Fruit fly (Drosophila melanogaster) whole organism, embryonic: ENCODE data around the gene Pdi.

Experiments
- Atf6 ChIP-seq: fragments of 200-800 bp; sonication (Bioruptor generic); IDR thresholded peaks from 2 replicates; pipeline ENCODE4 v1.3.6; 2022; ENCODE audit warnings: missing biosample characterization, missing genetic modification characterization
- Awh ChIP-seq: fragments of 200-800 bp; sonication (Bioruptor generic); IDR thresholded peaks from 2 replicates; pipeline ENCODE4, ENCODE4 v1.3.6; 2022; ENCODE audit warnings: missing biosample characterization, missing genetic modification characterization
- B-H2 ChIP-seq: fragments of 200-800 bp; sonication (Bioruptor generic); optimal IDR thresholded peaks from 2 replicates; lab custom pipeline; 2018; ENCODE audit warnings: missing biosample characterization, mild to moderate bottlenecking, missing genetic modification characterization
- CG11456 ChIP-seq: fragments of 200-800 bp; sonication (Bioruptor generic); IDR thresholded peaks from 3 replicates; pipeline ENCODE4 v1.3.6; 2022; ENCODE audit warnings: missing biosample characterization, missing genetic modification characterization
- CG12659 ChIP-seq: fragments of 200-800 bp; sonication (Bioruptor generic); optimal IDR thresholded peaks from 3 replicates; lab custom pipeline; 2017; ENCODE audit warnings: mild to moderate bottlenecking, missing biosample characterization, missing genetic modification reagents, missing genetic modification characterization
- CG13287 ChIP-seq: fragments of 200-800 bp; sonication (Bioruptor generic); IDR thresholded peaks from 2 replicates; pipeline ENCODE4 v1.3.6; 2022; ENCODE audit warnings: missing biosample characterization, missing genetic modification characterization; ENCODE audit not compliant: partially characterized antibody
- CG15011 ChIP-seq: fragments of 200-800 bp; sonication (Bioruptor generic); optimal IDR thresholded peaks from 3 replicates; lab custom pipeline; 2018; ENCODE audit warnings: missing biosample characterization, mild to moderate bottlenecking, missing genetic modification characterization
- CG15479 ChIP-seq: fragments of 200-800 bp; sonication (Bioruptor generic); optimal IDR thresholded peaks from 3 replicates; lab custom pipeline; 2019; ENCODE audit warnings: missing biosample characterization, mild to moderate bottlenecking, missing genetic modification characterization, moderate library complexity
- CG15696 ChIP-seq: fragments of 200-800 bp; sonication (Bioruptor generic); optimal IDR thresholded peaks from 2 replicates; lab custom pipeline; 2019; ENCODE audit warnings: missing biosample characterization, mild to moderate bottlenecking, missing genetic modification characterization, moderate library complexity
- CG17186 ChIP-seq: fragments of 200-800 bp; sonication (Bioruptor generic); optimal IDR thresholded peaks from 3 replicates; lab custom pipeline; 2017; ENCODE audit warnings: missing biosample characterization, missing genetic modification reagents, missing genetic modification characterization
- CG17359 ChIP-seq: fragments of 200-800 bp; sonication (Bioruptor generic); optimal IDR thresholded peaks from 3 replicates; lab custom pipeline; 2018; ENCODE audit warnings: missing biosample characterization, mild to moderate bottlenecking, missing genetic modification characterization, moderate library complexity
- CG2712 ChIP-seq: fragments of 200-800 bp; optimal IDR thresholded peaks from 3 replicates; lab custom pipeline; 2019; ENCODE audit warnings: missing biosample characterization, mild to moderate bottlenecking, missing genetic modification characterization, moderate library complexity
- CG2875 ChIP-seq: fragments of 200-800 bp; sonication (Bioruptor generic); optimal IDR thresholded peaks from 2 replicates; lab custom pipeline; 2017; ENCODE audit warnings: missing biosample characterization, mild to moderate bottlenecking, missing genetic modification characterization, missing genetic modification reagents
- CG7928 ChIP-seq: fragments of 200-800 bp; sonication (Bioruptor generic); optimal IDR thresholded peaks from 2 replicates; lab custom pipeline; 2017; ENCODE audit warnings: missing biosample characterization, mild to moderate bottlenecking, missing genetic modification characterization
- CG8359 ChIP-seq: fragments of 200-800 bp; sonication (Bioruptor generic); optimal IDR thresholded peaks from 2 replicates; lab custom pipeline; 2017; ENCODE audit warnings: missing biosample characterization, mild to moderate bottlenecking, missing genetic modification characterization, borderline replicate concordance
- CG9817 ChIP-seq: fragments of 200-800 bp; sonication (Bioruptor generic); optimal IDR thresholded peaks from 2 replicates; lab custom pipeline; 2018; ENCODE audit warnings: missing biosample characterization, mild to moderate bottlenecking, missing genetic modification characterization, moderate library complexity
- CoRest ChIP-seq: fragments of 200-800 bp; sonication (Bioruptor generic); optimal IDR thresholded peaks from 3 replicates; lab custom pipeline; 2018; ENCODE audit warnings: missing biosample characterization, mild to moderate bottlenecking, missing genetic modification characterization, moderate library complexity
- D19A ChIP-seq: fragments of 200-800 bp; optimal IDR thresholded peaks from 3 replicates; lab custom pipeline; 2019; ENCODE audit warnings: missing biosample characterization, mild to moderate bottlenecking, missing genetic modification characterization, moderate library complexity
- Dbx ChIP-seq: fragments of 200-800 bp; sonication (Bioruptor generic); IDR thresholded peaks from 3 replicates; pipeline ENCODE4 v1.3.6; 2022; ENCODE audit warnings: missing biosample characterization, missing genetic modification characterization
- Dek ChIP-seq: fragments of 200-800 bp; sonication (Bioruptor generic); optimal IDR thresholded peaks from 3 replicates; lab custom pipeline; 2019; ENCODE audit warnings: missing biosample characterization, mild to moderate bottlenecking, missing genetic modification characterization, moderate library complexity
- GATAe ChIP-seq: fragments of 200-800 bp; sonication (Bioruptor generic); conservative IDR thresholded peaks from 2 replicates; pipeline ENCODE4 v1.3.6; 2022; ENCODE audit warnings: missing biosample characterization, missing genetic modification characterization
- Hmr ChIP-seq: fragments of 200-800 bp; sonication (Bioruptor generic); optimal IDR thresholded peaks from 3 replicates; lab custom pipeline; 2017; ENCODE audit warnings: mild to moderate bottlenecking, missing biosample characterization, missing genetic modification reagents, missing genetic modification characterization
- MBD-R2 ChIP-seq: fragments of 200-800 bp; sonication (Bioruptor generic); IDR thresholded peaks from 2 replicates; pipeline ENCODE4 v1.3.6; 2022; ENCODE audit warnings: missing biosample characterization, missing genetic modification characterization
- Max ChIP-seq: fragments of 200-800 bp; sonication (Bioruptor generic); optimal IDR thresholded peaks from 2 replicates; lab custom pipeline; 2016; ENCODE audit warnings: missing biosample characterization, mild to moderate bottlenecking, missing genetic modification characterization
- Rfx ChIP-seq: fragments of 200-800 bp; sonication (Bioruptor generic); IDR thresholded peaks from 2 replicates; pipeline ENCODE4 v1.3.6; 2022; ENCODE audit warnings: missing biosample characterization, missing genetic modification characterization
- Sry-δ ChIP-seq: fragments of 200-800 bp; sonication (Bioruptor generic); optimal IDR thresholded peaks from 2 replicates; lab custom pipeline; 2016; ENCODE audit warnings: missing biosample characterization, missing genetic modification characterization
- Xrp1 ChIP-seq: fragments of 200-800 bp; sonication (Bioruptor generic); IDR thresholded peaks from 2 replicates; pipeline ENCODE4 v1.3.6; 2022; ENCODE audit warnings: missing biosample characterization, missing genetic modification characterization
- amos ChIP-seq: fragments of 200-800 bp; sonication (Bioruptor generic); IDR thresholded peaks from 2 replicates; pipeline ENCODE4 v1.3.6; 2022; ENCODE audit warnings: missing biosample characterization, missing genetic modification characterization; ENCODE audit not compliant: partially characterized antibody
- ato ChIP-seq: fragments of 200-800 bp; sonication (Bioruptor generic); IDR thresholded peaks from 2 replicates; pipeline ENCODE4 v1.3.6; 2022; ENCODE audit warnings: missing biosample characterization, missing genetic modification characterization; ENCODE audit not compliant: partially characterized antibody
- cg ChIP-seq: fragments of 200-800 bp; sonication (Bioruptor generic); optimal IDR thresholded peaks from 3 replicates; lab custom pipeline; 2019; ENCODE audit warnings: missing biosample characterization, mild to moderate bottlenecking, missing genetic modification characterization, moderate library complexity
- corto ChIP-seq: fragments of 200-800 bp; sonication (Bioruptor generic); optimal IDR thresholded peaks from 2 replicates; lab custom pipeline; 2016; ENCODE audit warnings: missing biosample characterization, mild to moderate bottlenecking, missing genetic modification characterization, moderate library complexity
- croc ChIP-seq: fragments of 200-800 bp; sonication (Bioruptor generic); conservative IDR thresholded peaks from 3 replicates; pipeline ENCODE4 v1.3.6; 2022; ENCODE audit warnings: missing biosample characterization, missing genetic modification characterization
- crp ChIP-seq, 2 experiments: fragments of 200-800 bp; sonication (Bioruptor generic); optimal IDR thresholded peaks; 2 replicates in 1 of 2; 3 replicates in 1 of 2; lab custom pipeline; 2017; ENCODE audit warnings: missing biosample characterization in 2 of 2, missing genetic modification characterization in 2 of 2, mild to moderate bottlenecking in 1 of 2, moderate library complexity in 1 of 2
- gem ChIP-seq: fragments of 200-800 bp; sonication (Bioruptor generic); optimal IDR thresholded peaks from 2 replicates; lab custom pipeline; 2019; ENCODE audit warnings: missing biosample characterization, mild to moderate bottlenecking, missing genetic modification characterization, moderate library complexity
- grau ChIP-seq: fragments of 200-800 bp; optimal IDR thresholded peaks from 3 replicates; lab custom pipeline; 2019; ENCODE audit warnings: missing biosample characterization, mild to moderate bottlenecking, missing genetic modification characterization, moderate library complexity
- gro ChIP-seq: fragments of 200-800 bp; sonication (Bioruptor generic); optimal IDR thresholded peaks from 2 replicates; lab custom pipeline; 2016; ENCODE audit warnings: missing biosample characterization, missing genetic modification characterization
- inv ChIP-seq: fragments of 200-800 bp; sonication (Bioruptor generic); IDR thresholded peaks from 2 replicates; pipeline ENCODE4 v1.3.6; 2022; ENCODE audit warnings: missing biosample characterization, missing genetic modification characterization; ENCODE audit not compliant: partially characterized antibody
- lmd ChIP-seq: fragments of 200-800 bp; sonication (Bioruptor generic); IDR thresholded peaks from 2 replicates; pipeline ENCODE4 v1.3.6; 2022; ENCODE audit warnings: missing biosample characterization, missing genetic modification characterization
- mam ChIP-seq: fragments of 200-800 bp; sonication (Bioruptor generic); optimal IDR thresholded peaks from 3 replicates; lab custom pipeline; 2016; ENCODE audit warnings: missing biosample characterization, missing genetic modification characterization
- pzg ChIP-seq: fragments of 200-800 bp; sonication (Bioruptor generic); optimal IDR thresholded peaks from 3 replicates; lab custom pipeline; 2018; ENCODE audit warnings: missing biosample characterization, mild to moderate bottlenecking, missing genetic modification characterization, moderate library complexity
- row ChIP-seq: fragments of 200-800 bp; sonication (Bioruptor generic); IDR thresholded peaks from 3 replicates; pipeline ENCODE4 v1.3.6; 2022; ENCODE audit warnings: missing biosample characterization, missing genetic modification characterization
- salm ChIP-seq: fragments of 200-800 bp; sonication (Bioruptor generic); optimal IDR thresholded peaks from 2 replicates; lab custom pipeline; 2018; ENCODE audit warnings: missing biosample characterization, mild to moderate bottlenecking, missing genetic modification characterization
- sens ChIP-seq: fragments of 200-800 bp; sonication (Bioruptor generic); peaks from one replicate; lab custom pipeline; 2016; ENCODE audit warnings: missing biosample characterization, missing genetic modification characterization
- slbo ChIP-seq: fragments of 200-800 bp; sonication (Bioruptor generic); IDR thresholded peaks from 2 replicates; pipeline ENCODE4 v1.3.6; 2022; ENCODE audit warnings: missing biosample characterization, missing genetic modification characterization
- slp2 ChIP-seq: fragments of 200-800 bp; sonication (Bioruptor generic); optimal IDR thresholded peaks from 2 replicates; lab custom pipeline; 2016; ENCODE audit warnings: missing biosample characterization, missing genetic modification characterization
- stwl ChIP-seq: fragments of 200-800 bp; sonication (Bioruptor generic); optimal IDR thresholded peaks from 3 replicates; lab custom pipeline; 2018; ENCODE audit warnings: missing biosample characterization, mild to moderate bottlenecking, missing genetic modification characterization, moderate library complexity
- tap ChIP-seq: fragments of 200-800 bp; optimal IDR thresholded peaks from 3 replicates; lab custom pipeline; 2019; ENCODE audit warnings: missing biosample characterization, mild to moderate bottlenecking, missing genetic modification characterization, moderate library complexity
- vvl ChIP-seq: fragments of 200-800 bp; sonication (Bioruptor generic); IDR thresholded peaks from 2 replicates; pipeline ENCODE4 v1.3.6; 2022; ENCODE audit warnings: missing biosample characterization, missing genetic modification characterization
- zen ChIP-seq: fragments of 200-800 bp; sonication (Bioruptor generic); optimal IDR thresholded peaks from 3 replicates; lab custom pipeline; 2018; ENCODE audit warnings: missing biosample characterization, mild to moderate bottlenecking, missing genetic modification characterization, moderate library complexity

The Pdi gene

DNA sequence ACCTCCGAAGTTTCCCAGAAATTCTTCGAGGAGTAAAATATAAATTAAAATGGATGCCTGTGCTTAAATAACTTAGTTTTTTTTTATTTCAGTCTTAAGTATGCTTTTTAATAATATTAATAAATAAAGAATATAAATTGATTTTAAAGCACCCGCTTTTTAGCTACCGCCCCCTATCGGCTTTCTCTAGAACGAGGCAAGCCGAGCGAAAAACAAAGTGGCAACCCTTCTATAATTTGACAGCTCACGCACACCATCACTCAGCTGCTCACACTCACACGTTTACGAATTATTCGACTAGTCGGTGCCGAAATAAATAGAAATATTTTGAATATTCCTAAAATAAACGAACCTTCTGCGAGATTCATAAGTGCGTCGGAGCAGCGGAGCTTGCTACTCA lies 18.9 kb upstream of the Pdi start, which contains the start of gene CG6878 (continued):
- TF ChIP-seq zen (tag; lab: Kevin White, UChicago) (peak; percentile 4), gro (GFP tag; lab: Kevin White, UChicago) (no peak), Dek (peak; percentile 39), salm (tag; lab: Kevin White, UChicago) (no peak), sens (peak; percentile 56), CG12659 (GFP tag; lab: Kevin White, UChicago) (peak; percentile 63), pzg (peak; percentile 78), grau (tag; lab: Kevin White, UChicago) (peak; percentile 38), ato (GFP tag; lab: Robert Waterston, UW) (peak; percentile 28; the same call in 1 of the 2 replicates), Awh (GFP tag; lab: Robert Waterston, UW) (no peak), Rfx (GFP tag; lab: Robert Waterston, UW) (peak; percentile 61), gem (tag; lab: Kevin White, UChicago) (peak; percentile 24), CG11456 (GFP tag; lab: Robert Waterston, UW) (peak; percentile 70; the same call in 2 of the 3 replicates), corto (GFP tag; lab: Kevin White, UChicago) (no peak), vvl (GFP tag; lab: Robert Waterston, UW) (peak; percentile 45), CG15479 (no peak), CG17359 (tag; lab: Kevin White, UChicago) (peak; percentile 44), Dbx (GFP tag; lab: Robert Waterston, UW) (0 out of 3 replicates have a peak, but pooled peaks have one; percentile 31), stwl (tag; lab: Kevin White, UChicago) (peak; percentile 93), slbo (GFP tag; lab: Robert Waterston, UW) (peak; percentile 14; the same call in 1 of the 2 replicates), lmd (no peak), Sry-δ (peak; percentile 16), row (peak; percentile 34; the same call in 1 of the 3 replicates), tap (peak; percentile 32), CG15696 (tag; lab: Kevin White, UChicago) (peak; percentile 13), cg (GFP tag; lab: Kevin White, UChicago) (peak; percentile 94), GATAe (no peak), Hmr (no peak), CG8359 (GFP tag; lab: Kevin White, UChicago) (no peak), CoRest (tag; lab: Kevin White, UChicago) (peak; percentile 47), D19A (tag; lab: Kevin White, UChicago) (peak; percentile 55), Xrp1 (0 out of 2 replicates have a peak, but pooled peaks have one; percentile 8), crp (GFP tag; optimal IDR thresholded peaks at IDR 0.05; lab: Kevin White, UChicago) (peak in 1 of 2 experiments; percentile 76), CG2875 (no peak), CG2712 (tag; lab: Kevin White, UChicago) (peak; percentile 55), CG7928 (no peak), MBD-R2 (GFP tag; lab: Robert Waterston, UW) (peak; percentile 94), slp2 (no peak), CG13287 (GFP tag; lab: Robert Waterston, UW) (peak; percentile 46; the same call in 1 of the 2 replicates), mam (GFP tag; lab: Kevin White, UChicago) (no peak), Atf6 (GFP tag; lab: Robert Waterston, UW) (no peak), amos (GFP tag; lab: Robert Waterston, UW) (peak; percentile 47; the same call in 1 of the 2 replicates), CG9817 (tag; lab: Kevin White, UChicago) (peak; percentile 29), croc (no peak), B-H2 (GFP tag; lab: Kevin White, UChicago) (peak; percentile 52), CG17186 (GFP tag; lab: Kevin White, UChicago) (peak; percentile 32), Max (GFP tag; lab: Kevin White, UChicago) (peak; percentile 3), inv (GFP tag; lab: Robert Waterston, UW) (no peak), CG15011 (GFP tag; lab: Kevin White, UChicago) (no peak)
